Worm (Caenorhabditis elegans): ENCODE measurements around the gene C36A4.10.

- TF ChIP-seq R02D3.7 (tag; optimal IDR thresholded peaks at IDR 0.05) = no peak
- no peak for TF ChIP-seq unc-62 (GFP tag; optimal IDR thresholded peaks at IDR 0.05)
- no peak for TF ChIP-seq ztf-4 (tag; optimal IDR thresholded peaks at IDR 0.05)
- no peak for TF ChIP-seq nhr-25 (tag; optimal IDR thresholded peaks at IDR 0.05)
- no peak for TF ChIP-seq sma-3 (GFP tag; optimal IDR thresholded peaks at IDR 0.05)
- no peak for TF ChIP-seq snpc-4 (tag; optimal IDR thresholded peaks at IDR 0.05)
Observed at ce11 chrIII:3832291-3832690, 1.0 kb upstream of the C36A4.10 start, which contains the start of gene cyp-25A1.

All from whole organism, L2 larva.